Fruit fly (Drosophila melanogaster): Measurements from ENCODE around the gene SkpA.

- TF ChIP-seq Hr96 (GFP tag; optimal IDR thresholded peaks at IDR 0.05) (no peak), pad (GFP tag; optimal IDR thresholded peaks at IDR 0.05) (peak; percentile 14), CG11617 (GFP tag; optimal IDR thresholded peaks at IDR 0.05) (peak; percentile 20), toe (GFP tag; optimal IDR thresholded peaks at IDR 0.05) (no peak), cic (GFP tag; optimal IDR thresholded peaks at IDR 0.05) (no peak), CG1620 (GFP tag; optimal IDR thresholded peaks at IDR 0.05) (peak; percentile 9), kay (GFP tag; ENCODE audit: borderline replicate concordance) (no peak)
These were observed 8.8 kb upstream of the SkpA start, which contains the start of gene Roc1a for dm6 chrX:647056-647627.

All from whole organism, adult.